Worm (Caenorhabditis elegans) whole organism, L1 larva: ENCODE measurements around the gene spc-1.

Experiments used
- C04F5.9 ChIP-seq: sonication (generic microtip); optimal IDR thresholded peaks from 2 replicates; lab custom pipeline; 2016; ENCODE audit warnings: missing genetic modification characterization, missing compliant biosample characterization
- C16A3.4 ChIP-seq: fragments of 150-350 bp; optimal IDR thresholded peaks from 2 replicates; lab custom pipeline; 2014; ENCODE audit warnings: missing biosample characterization, missing genetic modification characterization
- C34B4.2 ChIP-seq: sonication (generic microtip); optimal IDR thresholded peaks from 2 replicates; lab custom pipeline; 2017; ENCODE audit warnings: mild to moderate bottlenecking, missing genetic modification characterization, missing compliant biosample characterization
- F16B12.6 ChIP-seq: fragments of 150-350 bp; optimal IDR thresholded peaks from 2 replicates; lab custom pipeline; 2014; ENCODE audit warnings: missing biosample characterization, missing genetic modification characterization
- alr-1 ChIP-seq: fragments of 200-800 bp; sonication (Bioruptor generic); optimal IDR thresholded peaks from 2 replicates; lab custom pipeline; 2018; ENCODE audit warnings: borderline replicate concordance, mild to moderate bottlenecking, missing genetic modification characterization, missing compliant biosample characterization
- blmp-1 ChIP-seq: fragments of 150-350 bp; optimal IDR thresholded peaks from 2 replicates; lab custom pipeline; 2014; ENCODE audit warnings: missing biosample characterization, missing genetic modification characterization
- ceh-82 ChIP-seq, 3 experiments: fragments of 150-350 bp in 1 of 3; sonication (generic microtip) in 2 of 3; optimal IDR thresholded peaks; 2 replicates each; lab custom pipeline; 2014 to 2017; ENCODE audit warnings: missing biosample characterization in 3 of 3, missing genetic modification characterization in 3 of 3
- ceh-90 ChIP-seq: sonication (generic microtip); optimal IDR thresholded peaks from 2 replicates; lab custom pipeline; 2016; ENCODE audit warnings: missing genetic modification characterization, missing compliant biosample characterization
- ces-1 ChIP-seq: fragments of 150-350 bp; optimal IDR thresholded peaks from 2 replicates; lab custom pipeline; 2014; ENCODE audit warnings: missing biosample characterization, missing genetic modification reagents, missing genetic modification characterization
- dpl-1 ChIP-seq, 3 experiments: fragments of 150-350 bp in 2 of 3; sonication (generic microtip) in 1 of 3; optimal IDR thresholded peaks; 2 replicates each; lab custom pipeline; 2014 to 2017; ENCODE audit warnings: missing biosample characterization in 3 of 3, missing genetic modification characterization in 3 of 3, missing genetic modification reagents in 3 of 3
- dsc-1 ChIP-seq: sonication (generic microtip); optimal IDR thresholded peaks from 2 replicates; lab custom pipeline; 2016; ENCODE audit warnings: mild to moderate bottlenecking, missing genetic modification characterization, missing compliant biosample characterization
- efl-1 ChIP-seq, 4 experiments: fragments of 150-350 bp; optimal IDR thresholded peaks in 3 of 4; peaks in 1 of 4; 1 replicate in 1 of 4; 2 replicates in 3 of 4; lab custom pipeline; 2014; ENCODE audit warnings: missing biosample characterization in 2 of 4, missing genetic modification characterization in 2 of 4, missing genetic modification reagents in 2 of 4
- elt-3 ChIP-seq, 6 experiments: fragments of 150-350 bp in 1 of 6; sonication (generic microtip); optimal IDR thresholded peaks; 2 replicates each; lab custom pipeline; 2017 to 2018; ENCODE audit warnings: missing biosample characterization in 6 of 6, missing genetic modification characterization in 6 of 6, inconsistent platforms in 1 of 6
- fkh-4 ChIP-seq: sonication (generic microtip); optimal IDR thresholded peaks from 2 replicates; lab custom pipeline; 2016; ENCODE audit warnings: missing compliant biosample characterization, missing genetic modification characterization, borderline replicate concordance
- fkh-8 ChIP-seq: sonication (generic microtip); optimal IDR thresholded peaks from 2 replicates; lab custom pipeline; 2016; ENCODE audit warnings: mild to moderate bottlenecking, missing genetic modification characterization, missing compliant biosample characterization
- grh-1 ChIP-seq: fragments of 200-800 bp; sonication (Bioruptor generic); IDR thresholded peaks from 2 replicates; pipeline ENCODE4 v1.3.6; 2022; ENCODE audit warnings: missing genetic modification reagents, missing genetic modification characterization, missing compliant biosample characterization
- hlh-17 ChIP-seq: fragments of 200-800 bp; sonication (Bioruptor generic); optimal IDR thresholded peaks from 2 replicates; lab custom pipeline; 2018; ENCODE audit warnings: missing genetic modification characterization, mild to moderate bottlenecking, missing compliant biosample characterization, moderate library complexity, borderline replicate concordance
- irx-1 ChIP-seq: sonication (generic microtip); optimal IDR thresholded peaks from 2 replicates; lab custom pipeline; 2016; ENCODE audit warnings: missing genetic modification characterization, missing compliant biosample characterization
- isw-1 ChIP-seq: fragments of 200-800 bp; sonication (Bioruptor generic); IDR thresholded peaks from 2 replicates; pipeline ENCODE4 v1.3.6; 2022; ENCODE audit warnings: missing genetic modification characterization, missing compliant biosample characterization
- jun-1 ChIP-seq: fragments of 150-350 bp; optimal IDR thresholded peaks from 2 replicates; lab custom pipeline; 2014; ENCODE audit warnings: missing biosample characterization, missing genetic modification reagents, missing genetic modification characterization
- lin-14 ChIP-seq: fragments of 200-800 bp; sonication (Bioruptor generic); optimal IDR thresholded peaks from 2 replicates; lab custom pipeline; 2018; ENCODE audit warnings: mild to moderate bottlenecking, missing genetic modification characterization, moderate library complexity, missing compliant biosample characterization
- lin-35 ChIP-seq, 2 experiments: fragments of 150-350 bp; optimal IDR thresholded peaks; 2 replicates each; lab custom pipeline; 2014; ENCODE audit warnings: missing biosample characterization in 2 of 2, missing genetic modification characterization in 2 of 2, missing genetic modification reagents in 2 of 2
- lin-39 ChIP-seq: fragments of 150-350 bp; optimal IDR thresholded peaks from 2 replicates; lab custom pipeline; 2014; ENCODE audit warnings: missing biosample characterization, missing genetic modification reagents, missing genetic modification characterization
- lir-3 ChIP-seq: sonication (generic microtip); optimal IDR thresholded peaks from 2 replicates; lab custom pipeline; 2016; ENCODE audit warnings: mild to moderate bottlenecking, missing genetic modification characterization, moderate library complexity, missing compliant biosample characterization; ENCODE audit not compliant: poor library complexity
- lsy-2 ChIP-seq, 2 experiments: fragments of 150-350 bp; optimal IDR thresholded peaks; 2 replicates each; lab custom pipeline; 2014; ENCODE audit warnings: missing biosample characterization in 2 of 2, missing genetic modification characterization in 2 of 2
- mab-9 ChIP-seq: fragments of 200-800 bp; sonication (Bioruptor generic); IDR thresholded peaks from 2 replicates; pipeline ENCODE4 v1.3.6; 2022; ENCODE audit warnings: missing genetic modification reagents, missing genetic modification characterization, missing compliant biosample characterization
- mdl-1 ChIP-seq, 2 experiments: fragments of 150-350 bp; optimal IDR thresholded peaks; 2 replicates each; lab custom pipeline; 2014 to 2017; ENCODE audit warnings: missing biosample characterization in 2 of 2, missing genetic modification characterization in 2 of 2, inconsistent platforms in 1 of 2
- mep-1 ChIP-seq: fragments of 150-350 bp; optimal IDR thresholded peaks from 2 replicates; lab custom pipeline; 2014; ENCODE audit warnings: missing biosample characterization, missing genetic modification characterization
- nhr-12 ChIP-seq: sonication (generic microtip); optimal IDR thresholded peaks from 2 replicates; lab custom pipeline; 2017; ENCODE audit warnings: missing biosample characterization, missing genetic modification characterization
- nhr-20 ChIP-seq: sonication (generic microtip); optimal IDR thresholded peaks from 2 replicates; lab custom pipeline; 2016; ENCODE audit warnings: mild to moderate bottlenecking, missing genetic modification characterization, missing compliant biosample characterization
- nhr-237 ChIP-seq: fragments of 150-350 bp; optimal IDR thresholded peaks from 2 replicates; lab custom pipeline; 2014; ENCODE audit warnings: missing biosample characterization, missing genetic modification characterization
- nhr-28 ChIP-seq: fragments of 150-350 bp; optimal IDR thresholded peaks from 2 replicates; lab custom pipeline; 2014; ENCODE audit warnings: missing biosample characterization, missing genetic modification characterization
- nhr-47 ChIP-seq: sonication (generic microtip); optimal IDR thresholded peaks from 2 replicates; lab custom pipeline; 2016; ENCODE audit warnings: mild to moderate bottlenecking, missing genetic modification characterization, moderate library complexity, missing compliant biosample characterization
- nhr-77 ChIP-seq: fragments of 150-350 bp; optimal IDR thresholded peaks from 2 replicates; lab custom pipeline; 2014; ENCODE audit warnings: missing biosample characterization, missing genetic modification characterization
- nhr-84 ChIP-seq: sonication (generic microtip); optimal IDR thresholded peaks from 2 replicates; lab custom pipeline; 2017; ENCODE audit warnings: missing biosample characterization, missing genetic modification characterization
- nhr-85 ChIP-seq: sonication (generic microtip); peaks from one replicate; lab custom pipeline; 2016; ENCODE audit warnings: missing genetic modification characterization, inconsistent platforms, missing compliant biosample characterization
- pax-3 ChIP-seq: fragments of 200-800 bp; sonication (Bioruptor generic); optimal IDR thresholded peaks from 2 replicates; lab custom pipeline; 2018; ENCODE audit warnings: mild to moderate bottlenecking, missing genetic modification characterization, moderate library complexity, missing compliant biosample characterization
- pqm-1 ChIP-seq: sonication (generic microtip); optimal IDR thresholded peaks from 3 replicates; lab custom pipeline; 2017; ENCODE audit warnings: missing biosample characterization, missing genetic modification characterization
- rnt-1 ChIP-seq: sonication (generic microtip); optimal IDR thresholded peaks from 2 replicates; lab custom pipeline; 2016; ENCODE audit warnings: mild to moderate bottlenecking, missing genetic modification characterization, moderate library complexity, missing compliant biosample characterization
- snpc-4 ChIP-seq: fragments of 150-350 bp; optimal IDR thresholded peaks from 2 replicates; lab custom pipeline; 2014; ENCODE audit warnings: missing biosample characterization, missing genetic modification characterization
- snu-23 ChIP-seq: sonication (generic microtip); optimal IDR thresholded peaks from 2 replicates; lab custom pipeline; 2016; ENCODE audit warnings: missing genetic modification characterization, missing compliant biosample characterization
- sox-4 ChIP-seq: sonication (generic microtip); optimal IDR thresholded peaks from 2 replicates; lab custom pipeline; 2016; ENCODE audit warnings: missing genetic modification characterization, missing compliant biosample characterization
- sptf-1 ChIP-seq: fragments of 150-350 bp; optimal IDR thresholded peaks from 2 replicates; lab custom pipeline; 2014; ENCODE audit warnings: missing biosample characterization, missing genetic modification characterization
- tbx-2 ChIP-seq: sonication (generic microtip); optimal IDR thresholded peaks from 2 replicates; lab custom pipeline; 2016; ENCODE audit warnings: missing genetic modification characterization, missing compliant biosample characterization
- tlp-1 ChIP-seq: fragments of 150-350 bp; optimal IDR thresholded peaks from 2 replicates; lab custom pipeline; 2014; ENCODE audit warnings: missing biosample characterization, missing genetic modification characterization
- unc-86 ChIP-seq: sonication (generic microtip); optimal IDR thresholded peaks from 2 replicates; lab custom pipeline; 2016; ENCODE audit warnings: missing genetic modification characterization, missing compliant biosample characterization
- vab-15 ChIP-seq: sonication (generic microtip); optimal IDR thresholded peaks from 2 replicates; lab custom pipeline; 2017; ENCODE audit warnings: missing genotype, mild to moderate bottlenecking, missing genetic modification characterization, missing compliant biosample characterization
- xbp-1 ChIP-seq: sonication (generic microtip); optimal IDR thresholded peaks from 2 replicates; lab custom pipeline; 2016; ENCODE audit warnings: missing genetic modification characterization, missing compliant biosample characterization
- ztf-11 ChIP-seq, 2 experiments: sonication (generic microtip); optimal IDR thresholded peaks; 2 replicates each; lab custom pipeline; 2016 to 2017; ENCODE audit warnings: missing genetic modification characterization in 2 of 2, missing biosample characterization in 1 of 2, missing compliant biosample characterization in 1 of 2

The spc-1 gene

DNA sequence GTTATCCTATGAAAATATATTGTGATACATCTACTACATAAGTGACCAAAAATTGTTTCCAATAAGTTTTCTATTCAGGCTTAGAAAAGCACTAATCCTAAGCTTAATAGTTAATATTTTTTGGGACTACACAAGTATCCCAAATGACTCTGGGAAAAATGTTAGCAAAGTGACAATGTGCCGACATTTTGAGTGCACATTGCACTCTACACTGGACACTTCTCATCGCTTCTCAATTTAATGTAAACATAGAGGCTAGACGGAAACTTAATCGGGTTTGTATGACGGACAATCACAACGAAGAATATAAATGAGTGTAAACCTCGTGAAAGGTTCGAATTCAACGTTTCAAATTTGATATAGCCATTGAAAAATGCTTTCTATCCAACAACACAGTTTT is 15.2 kb downstream of the spc-1 start (continued):
- TF ChIP-seq elt-3 (tag; optimal IDR thresholded peaks at IDR 0.05; lab: Kevin White, UChicago) = peak in 1 of 6 experiments; percentile 29
- peak in 1 of 2 experiments; percentile 51 for TF ChIP-seq efl-1 (optimal IDR thresholded peaks at IDR 0.05; lab: Kevin White, UChicago)
- no peak for TF ChIP-seq efl-1 (GFP tag; optimal IDR thresholded peaks at IDR 0.05 in 1 of 2; lab: Kevin White, UChicago)
- TF ChIP-seq C16A3.4 = peak; percentile 24
- TF ChIP-seq nhr-84 (tag; lab: Kevin White, UChicago) = no peak
- peak; percentile 2 for TF ChIP-seq lir-3 (tag; lab: Kevin White, UChicago)
- TF ChIP-seq hlh-17 (GFP tag; lab: Kevin White, UChicago) = no peak
- no peak for TF ChIP-seq irx-1
- TF ChIP-seq nhr-12 (tag; lab: Kevin White, UChicago) = no peak
- TF ChIP-seq mep-1 = no peak
- no peak for TF ChIP-seq snpc-4 (tag; lab: Kevin White, UChicago)
- TF ChIP-seq dsc-1 (tag; lab: Kevin White, UChicago) = no peak
- TF ChIP-seq blmp-1 (tag; lab: Kevin White, UChicago) = no peak
- no peak for TF ChIP-seq fkh-4 (tag; lab: Kevin White, UChicago)
- TF ChIP-seq ceh-90 (tag; lab: Kevin White, UChicago) = no peak
- no peak for TF ChIP-seq fkh-8 (tag; lab: Kevin White, UChicago)
- no peak for TF ChIP-seq alr-1
- no peak for TF ChIP-seq C04F5.9 (tag; lab: Kevin White, UChicago)
- no peak for TF ChIP-seq ztf-11 (tag; optimal IDR thresholded peaks at IDR 0.05; lab: Kevin White, UChicago)
- TF ChIP-seq jun-1 = no peak
- TF ChIP-seq lin-35 (GFP tag; optimal IDR thresholded peaks at IDR 0.05; lab: Kevin White, UChicago) = peak in 1 of 2 experiments; percentile 33
- no peak for TF ChIP-seq nhr-28 (tag; lab: Kevin White, UChicago)
- TF ChIP-seq C34B4.2 (tag; lab: Kevin White, UChicago) = no peak
- peak; percentile 5 to 7 for TF ChIP-seq lsy-2 (tag; optimal IDR thresholded peaks at IDR 0.05; lab: Kevin White, UChicago)
- TF ChIP-seq vab-15 (tag; lab: Kevin White, UChicago) = no peak
- no peak for TF ChIP-seq pqm-1 (tag; lab: Kevin White, UChicago)

DNA sequence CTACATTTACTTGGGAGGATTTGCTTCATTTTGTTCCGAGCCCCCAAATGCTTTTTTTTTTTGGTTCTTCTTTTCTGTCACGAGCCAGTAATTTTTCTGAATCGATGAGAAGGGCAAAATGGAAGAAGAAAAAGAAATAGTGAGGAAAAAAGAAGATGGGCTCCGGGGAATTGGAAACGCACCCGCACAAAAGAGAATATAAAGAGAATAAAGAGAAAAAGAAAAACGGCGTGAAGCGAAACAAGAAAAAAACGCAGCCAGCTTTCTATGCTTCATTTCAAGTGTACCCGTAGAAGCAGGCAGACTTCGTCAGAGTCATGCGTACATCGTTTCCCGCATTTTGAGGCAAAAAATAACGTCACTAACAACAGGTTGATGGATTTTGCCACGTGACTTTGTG is 15.8 kb downstream of the spc-1 start:
- TF ChIP-seq tbx-2 (peak; percentile 66), nhr-20 (tag; lab: Kevin White, UChicago) (peak; percentile 11), unc-86 (tag; lab: Kevin White, UChicago) (peak; percentile 44), nhr-77 (tag; lab: Kevin White, UChicago) (no peak), pax-3 (tag; lab: Kevin White, UChicago) (no peak), lin-35 (GFP tag; optimal IDR thresholded peaks at IDR 0.05; lab: Kevin White, UChicago) (peak in 1 of 2 experiments; percentile 42), nhr-47 (tag; lab: Kevin White, UChicago) (peak; percentile 48), irx-1 (peak; percentile 45), grh-1 (GFP tag; lab: Robert Waterston, UW) (no peak), rnt-1 (tag; lab: Kevin White, UChicago) (no peak), snu-23 (GFP tag; lab: Kevin White, UChicago) (peak; percentile 40), elt-3 (tag; optimal IDR thresholded peaks at IDR 0.05; lab: Kevin White, UChicago) (no peak), sptf-1 (tag; lab: Kevin White, UChicago) (no peak), lin-14 (GFP tag; lab: Kevin White, UChicago) (peak; percentile 90), fkh-8 (tag; lab: Kevin White, UChicago) (peak; percentile 70), nhr-85 (tag; lab: Kevin White, UChicago) (peak; percentile 69), ces-1 (GFP tag; lab: Kevin White, UChicago) (no peak), snpc-4 (tag; lab: Kevin White, UChicago) (no peak), nhr-237 (tag; lab: Kevin White, UChicago) (no peak), C34B4.2 (tag; lab: Kevin White, UChicago) (no peak), tlp-1 (no peak), lsy-2 (tag; optimal IDR thresholded peaks at IDR 0.05; lab: Kevin White, UChicago) (peak; percentile 1 to 21), xbp-1 (tag; lab: Kevin White, UChicago) (peak; percentile 10), sox-4 (tag; lab: Kevin White, UChicago) (no peak), ztf-11 (tag; optimal IDR thresholded peaks at IDR 0.05; lab: Kevin White, UChicago) (no peak), isw-1 (GFP tag; lab: Robert Waterston, UW) (peak; percentile 13; the same call in 1 of the 2 replicates), mdl-1 (tag; optimal IDR thresholded peaks at IDR 0.05; lab: Kevin White, UChicago) (peak in 1 of 2 experiments; percentile 50), ceh-82 (tag; optimal IDR thresholded peaks at IDR 0.05; lab: Kevin White, UChicago) (peak in 1 of 3 experiments; percentile 24), F16B12.6 (tag; lab: Kevin White, UChicago) (no peak), mab-9 (peak; percentile 35; the same call in 1 of the 2 replicates), ceh-90 (tag; lab: Kevin White, UChicago) (no peak), mep-1 (no peak), lin-39 (tag; lab: Kevin White, UChicago) (no peak), dsc-1 (tag; lab: Kevin White, UChicago) (peak; percentile 18), dpl-1 (GFP tag; optimal IDR thresholded peaks at IDR 0.05; lab: Kevin White, UChicago) (peak in 1 of 3 experiments; percentile 14)
